Worm (Caenorhabditis elegans): ENCODE data around the gene pisy-1.

pisy-1 gene

ce11 chrII:12690905-12691304, 47.2 kb downstream of the pisy-1 start:
- TF ChIP-seq ttx-3 (tag; optimal IDR thresholded peaks at IDR 0.05) (no peak), dmd-4 (tag; optimal IDR thresholded peaks at IDR 0.05; ENCODE audit: borderline replicate concordance) (no peak), ama-1 (optimal IDR thresholded peaks at IDR 0.05) (no peak), unc-42 (tag; optimal IDR thresholded peaks at IDR 0.05) (peak; percentile 54), Y22D7AL.16 (tag; optimal IDR thresholded peaks at IDR 0.05) (no peak), mec-3 (tag; optimal IDR thresholded peaks at IDR 0.05; ENCODE audit: borderline replicate concordance) (no peak)

- TF ChIP-seq elt-2 (tag; optimal IDR thresholded peaks at IDR 0.05), result peak; percentile 60
- TF ChIP-seq C38D4.7 (GFP tag; optimal IDR thresholded peaks at IDR 0.05), result no peak
- no peak for TF ChIP-seq nhr-11 (tag; optimal IDR thresholded peaks at IDR 0.05)
- TF ChIP-seq nfya-1 (tag; optimal IDR thresholded peaks at IDR 0.05), result no peak
- TF ChIP-seq zip-5 (tag; optimal IDR thresholded peaks at IDR 0.05), result no peak
Measured at ce11 chrII:12689333-12689732, 48.8 kb downstream of the pisy-1 start.
